Worm (Caenorhabditis elegans) whole organism, young adult: ENCODE data around the gene ksr-1.

ENCODE experiments used
- B0336.3 ChIP-seq: fragments of 200-800 bp; sonication (Bioruptor generic); IDR thresholded peaks from 2 replicates; pipeline ENCODE4 v1.3.6; 2022; ENCODE audit warnings: missing genetic modification characterization, missing compliant biosample characterization
- D2030.7 ChIP-seq: fragments of 200-800 bp; sonication (Bioruptor generic); IDR thresholded peaks from 2 replicates; pipeline ENCODE4 v1.3.6; 2022; ENCODE audit warnings: missing genetic modification reagents, missing genetic modification characterization, missing compliant biosample characterization
- K12H6.12 ChIP-seq: fragments of 200-800 bp; sonication (Bioruptor generic); optimal IDR thresholded peaks from 2 replicates; lab custom pipeline; 2018; ENCODE audit warnings: mild to moderate bottlenecking, missing genetic modification characterization, missing compliant biosample characterization
- Y53F4B.3 ChIP-seq: fragments of 200-800 bp; sonication (Bioruptor generic); IDR thresholded peaks from 2 replicates; pipeline ENCODE4 v1.3.6; 2022; ENCODE audit warnings: missing genetic modification reagents, missing genetic modification characterization, missing compliant biosample characterization
- Y56A3A.18 ChIP-seq: fragments of 200-800 bp; sonication (Bioruptor generic); IDR thresholded peaks from 2 replicates; pipeline ENCODE4 v1.3.6; 2022; ENCODE audit warnings: missing genetic modification reagents, missing genetic modification characterization, missing compliant biosample characterization
- Y67H2A.10 ChIP-seq: fragments of 200-800 bp; sonication (Bioruptor generic); conservative IDR thresholded peaks from 2 replicates; pipeline ENCODE4 v1.3.6; 2022; ENCODE audit warnings: missing genetic modification reagents, missing genetic modification characterization, missing compliant biosample characterization
- Y79H2A.3 ChIP-seq: fragments of 200-800 bp; sonication (Bioruptor generic); conservative IDR thresholded peaks from 2 replicates; pipeline ENCODE4 v1.3.6; 2022; ENCODE audit warnings: missing genetic modification reagents, missing genetic modification characterization, missing compliant biosample characterization
- Y95B8A.8 ChIP-seq: fragments of 200-800 bp; sonication (Bioruptor generic); IDR thresholded peaks from 2 replicates; pipeline ENCODE4 v1.3.6; 2022; ENCODE audit warnings: missing genetic modification reagents, missing genetic modification characterization, missing compliant biosample characterization
- attf-5 ChIP-seq: fragments of 200-800 bp; sonication (Bioruptor generic); optimal IDR thresholded peaks from 2 replicates; lab custom pipeline; 2018; ENCODE audit warnings: mild to moderate bottlenecking, missing genetic modification characterization, missing compliant biosample characterization
- attf-6 ChIP-seq: fragments of 200-800 bp; sonication (Bioruptor generic); IDR thresholded peaks from 2 replicates; pipeline ENCODE4 v1.3.6; 2022; ENCODE audit warnings: missing genetic modification reagents, missing genetic modification characterization, missing compliant biosample characterization
- cebp-1 ChIP-seq, 2 experiments: fragments of 200-800 bp in 1 of 2; sonication (Bioruptor generic) in 1 of 2; sonication (generic microtip) in 1 of 2; IDR thresholded peaks in 1 of 2; optimal IDR thresholded peaks in 1 of 2; 2 replicates each; pipeline versions ENCODE4 v1.3.6 to Lab custom; 2017 to 2022; ENCODE audit warnings: missing compliant biosample characterization in 2 of 2, missing genetic modification characterization in 2 of 2, mild to moderate bottlenecking in 1 of 2, missing genetic modification reagents in 1 of 2, moderate library complexity in 1 of 2
- ceh-27 ChIP-seq: fragments of 200-800 bp; sonication (Bioruptor generic); optimal IDR thresholded peaks from 2 replicates; lab custom pipeline; 2018; ENCODE audit warnings: mild to moderate bottlenecking, missing genetic modification characterization, moderate library complexity, missing compliant biosample characterization
- die-1 ChIP-seq: sonication (generic microtip); optimal IDR thresholded peaks from 2 replicates; lab custom pipeline; 2016; ENCODE audit warnings: missing genotype, mild to moderate bottlenecking, missing genetic modification characterization, missing compliant biosample characterization
- egl-18 ChIP-seq: fragments of 200-800 bp; sonication (Bioruptor generic); IDR thresholded peaks from 2 replicates; pipeline ENCODE4 v1.3.6; 2022; ENCODE audit warnings: missing genetic modification reagents, missing genetic modification characterization, missing compliant biosample characterization
- gei-17 ChIP-seq: fragments of 200-800 bp; sonication (Bioruptor generic); optimal IDR thresholded peaks from 2 replicates; lab custom pipeline; 2018; ENCODE audit warnings: mild to moderate bottlenecking, missing genetic modification characterization, missing compliant biosample characterization
- hmg-1.2 ChIP-seq: fragments of 200-800 bp; sonication (Bioruptor generic); IDR thresholded peaks from 2 replicates; pipeline ENCODE4 v1.3.6; 2022; ENCODE audit warnings: missing genetic modification reagents, missing genetic modification characterization, missing compliant biosample characterization
- lir-1 ChIP-seq: fragments of 200-800 bp; sonication (Bioruptor generic); conservative IDR thresholded peaks from 2 replicates; pipeline ENCODE4 v1.3.6; 2022; ENCODE audit warnings: missing genetic modification reagents, missing genetic modification characterization, missing compliant biosample characterization
- madf-6 ChIP-seq: fragments of 200-800 bp; sonication (Bioruptor generic); IDR thresholded peaks from 2 replicates; pipeline ENCODE4 v1.3.6; 2022; ENCODE audit warnings: missing genetic modification reagents, missing genetic modification characterization, missing compliant biosample characterization
- mel-28 ChIP-seq: sonication (generic microtip); optimal IDR thresholded peaks from 2 replicates; lab custom pipeline; 2016; ENCODE audit warnings: borderline replicate concordance, mild to moderate bottlenecking, missing genetic modification characterization, missing compliant biosample characterization
- nfyb-1 ChIP-seq: fragments of 200-800 bp; sonication (Bioruptor generic); IDR thresholded peaks from 2 replicates; pipeline ENCODE4 v1.3.6; 2022; ENCODE audit warnings: missing genetic modification reagents, missing genetic modification characterization, missing compliant biosample characterization
- nhr-27 ChIP-seq: fragments of 200-800 bp; sonication (Bioruptor generic); optimal IDR thresholded peaks from 2 replicates; lab custom pipeline; 2018; ENCODE audit warnings: mild to moderate bottlenecking, missing genetic modification characterization, moderate library complexity, missing compliant biosample characterization
- rcor-1 ChIP-seq: fragments of 200-800 bp; sonication (Bioruptor generic); IDR thresholded peaks from 2 replicates; pipeline ENCODE4 v1.3.6; 2022; ENCODE audit warnings: missing genetic modification reagents, missing genetic modification characterization, missing compliant biosample characterization
- rec-8 ChIP-seq, 2 experiments: sonication (generic microtip); optimal IDR thresholded peaks; 2 replicates each; lab custom pipeline; 2016; ENCODE audit warnings: mild to moderate bottlenecking in 2 of 2, missing genetic modification characterization in 2 of 2, missing genetic modification reagents in 2 of 2, missing genotype in 2 of 2, missing biosample characterization in 1 of 2, missing compliant biosample characterization in 1 of 2, moderate library complexity in 1 of 2
- rpc-1 ChIP-seq, 2 experiments: fragments of 150-350 bp in 1 of 2; sonication (generic microtip) in 1 of 2; optimal IDR thresholded peaks; 2 replicates each; lab custom pipeline; 2014 to 2018; ENCODE audit warnings: missing biosample characterization in 1 of 2, missing genetic modification characterization in 1 of 2, missing genetic modification reagents in 1 of 2, missing genotype in 1 of 2
- snpc-4 ChIP-seq, 5 experiments: fragments of 150-350 bp in 1 of 5; sonication (generic microtip) in 4 of 5; optimal IDR thresholded peaks; 2 replicates each; lab custom pipeline; 2014 to 2018; ENCODE audit warnings: missing genetic modification characterization in 5 of 5, missing biosample characterization in 3 of 5, antibody characterized with exemption in 2 of 5, mild to moderate bottlenecking in 2 of 5, missing compliant biosample characterization in 2 of 5, missing genotype in 2 of 5, moderate library complexity in 2 of 5, missing genetic modification reagents in 1 of 5
- sptf-2 ChIP-seq: fragments of 200-800 bp; sonication (Bioruptor generic); optimal IDR thresholded peaks from 2 replicates; lab custom pipeline; 2018; ENCODE audit warnings: mild to moderate bottlenecking, missing genetic modification characterization, missing compliant biosample characterization
- tbx-9 ChIP-seq: sonication (generic microtip); optimal IDR thresholded peaks from 2 replicates; lab custom pipeline; 2016; ENCODE audit warnings: borderline replicate concordance, missing genetic modification characterization, inconsistent platforms, missing compliant biosample characterization
- tlf-1 ChIP-seq: fragments of 200-800 bp; sonication (Bioruptor generic); optimal IDR thresholded peaks from 2 replicates; lab custom pipeline; 2018; ENCODE audit warnings: mild to moderate bottlenecking, missing genetic modification characterization, missing compliant biosample characterization
- unc-62 ChIP-seq: fragments of 150-350 bp; optimal IDR thresholded peaks from 2 replicates; lab custom pipeline; 2014; ENCODE audit warnings: missing biosample characterization, missing genetic modification reagents, missing genetic modification characterization
- ztf-25 ChIP-seq: fragments of 200-800 bp; sonication (Bioruptor generic); IDR thresholded peaks from 2 replicates; pipeline ENCODE4 v1.3.6; 2022; ENCODE audit warnings: missing genetic modification reagents, missing genetic modification characterization, missing compliant biosample characterization
- ztf-6 ChIP-seq: fragments of 200-800 bp; sonication (Bioruptor generic); IDR thresholded peaks from 2 replicates; pipeline ENCODE4 v1.3.6; 2022; ENCODE audit warnings: missing genetic modification reagents, missing genetic modification characterization, missing compliant biosample characterization

ksr-1 gene

DNA sequence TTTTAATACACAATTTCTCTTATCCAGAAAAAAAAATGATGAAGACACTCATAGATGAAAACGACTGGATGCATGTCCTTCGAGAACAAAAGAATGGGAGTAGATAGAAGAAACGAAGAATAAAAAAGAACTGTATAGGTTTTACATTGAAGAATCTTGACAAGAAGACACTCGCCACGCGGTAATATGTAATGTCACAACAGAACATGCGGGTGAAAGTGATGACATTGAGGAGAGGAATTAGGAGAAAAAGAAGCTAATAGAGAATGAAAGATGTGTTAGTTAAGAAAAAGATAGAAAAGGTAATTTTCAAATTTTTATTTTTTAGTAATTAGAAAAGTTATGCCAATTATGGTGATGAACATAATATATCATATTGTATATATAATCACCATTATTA lies 19.5 kb upstream of the ksr-1 start (continued):
- TF ChIP-seq Y53F4B.3 (no peak), nhr-27 (tag; lab: Kevin White, UChicago) (no peak)

DNA sequence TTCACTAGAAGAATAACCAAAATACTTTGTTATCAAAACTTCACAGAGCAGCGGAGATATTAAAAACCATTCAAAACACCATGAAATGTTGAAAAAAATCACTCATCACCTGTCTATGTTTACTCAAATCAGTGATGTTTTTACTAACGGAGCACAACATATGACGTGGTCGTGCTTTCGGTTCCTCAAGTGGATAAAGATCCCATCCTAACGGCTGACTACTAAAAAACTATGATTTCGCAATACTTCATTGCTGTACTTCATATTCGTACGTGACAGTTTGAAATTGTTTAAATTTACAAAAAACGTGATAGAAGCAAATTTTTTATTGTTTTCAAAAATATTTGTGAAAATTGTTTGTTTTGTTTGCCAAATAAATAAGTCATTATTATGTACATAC lies 17.3 kb upstream of the ksr-1 start:
- TF ChIP-seq hmg-1.2 (no peak), mel-28 (tag; lab: Kevin White, UChicago) (no peak), ztf-6 (GFP tag; lab: Robert Waterston, UW) (no peak), nfyb-1 (GFP tag; lab: Robert Waterston, UW) (0 out of 2 replicates have a peak, but pooled peaks have one; percentile 13), K12H6.12 (peak; percentile 39), cebp-1 (GFP tag; IDR thresholded peaks at IDR 0.05; lab: Robert Waterston, UW) (peak; percentile 87), cebp-1 (tag; optimal IDR thresholded peaks at IDR 0.05; lab: Kevin White, UChicago) (peak; percentile 97)

DNA sequence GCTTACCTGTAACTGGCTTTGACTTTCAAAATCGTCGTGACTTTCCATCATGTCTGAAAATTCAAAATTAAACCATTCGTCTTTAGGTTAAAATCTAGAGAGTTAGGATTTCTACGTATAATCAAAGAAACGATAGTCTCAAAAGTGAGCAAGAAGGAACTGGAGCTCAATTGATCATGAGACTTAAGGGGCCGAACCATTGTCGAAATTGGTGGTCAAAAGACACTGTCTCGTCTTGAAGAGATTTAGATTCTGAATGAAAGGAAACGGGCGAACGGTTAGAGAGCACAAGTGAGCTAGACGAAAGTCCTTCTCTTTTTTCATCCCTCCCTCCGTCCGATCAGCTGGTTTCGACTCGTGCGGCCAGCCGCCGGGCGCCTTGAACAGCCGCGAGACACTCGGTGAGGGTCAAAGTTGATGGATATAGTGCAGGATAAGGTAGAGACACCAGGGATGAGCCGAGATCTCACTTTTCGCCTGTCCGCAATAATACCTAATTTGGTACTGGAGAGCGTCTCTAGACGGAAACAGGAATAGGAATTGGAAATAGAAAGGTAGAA lies 13.8 kb upstream of the ksr-1 start, which contains the start of gene M60.7:
TSS of gene M60.7 (minus strand) at position 51 of the 560 bp plus-strand sequence.
- TF ChIP-seq rcor-1 (GFP tag; lab: Robert Waterston, UW) (no peak), egl-18 (GFP tag; lab: Robert Waterston, UW) (no peak), madf-6 (no peak), mel-28 (tag; lab: Kevin White, UChicago) (no peak), tlf-1 (no peak), rpc-1 (optimal IDR thresholded peaks at IDR 0.05; lab: Kevin White, UChicago) (no peak), rpc-1 (tag; optimal IDR thresholded peaks at IDR 0.05; lab: Kevin White, UChicago) (no peak), Y53F4B.3 (no peak)

DNA sequence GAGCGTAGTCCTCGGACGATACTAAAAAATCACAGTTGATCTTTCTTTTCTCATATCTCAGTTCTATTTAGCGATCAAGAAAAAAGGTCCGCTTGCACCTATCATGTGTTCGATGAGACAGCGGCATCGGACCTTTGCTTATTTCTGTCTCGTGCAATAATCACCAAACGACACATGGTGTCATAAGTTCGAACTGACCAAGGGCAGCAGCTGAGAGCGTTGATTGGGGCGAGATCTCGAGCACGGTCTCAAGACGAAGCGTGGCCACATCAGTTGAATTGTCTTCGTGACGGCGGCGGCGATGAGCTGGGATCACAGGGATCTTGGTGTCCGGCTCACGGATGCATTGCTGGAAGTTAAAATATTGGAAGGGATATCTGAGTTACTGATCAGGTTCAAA lies 12.2 kb upstream of the ksr-1 start:
- TF ChIP-seq D2030.7 (GFP tag; lab: Robert Waterston, UW), result no peak

DNA sequence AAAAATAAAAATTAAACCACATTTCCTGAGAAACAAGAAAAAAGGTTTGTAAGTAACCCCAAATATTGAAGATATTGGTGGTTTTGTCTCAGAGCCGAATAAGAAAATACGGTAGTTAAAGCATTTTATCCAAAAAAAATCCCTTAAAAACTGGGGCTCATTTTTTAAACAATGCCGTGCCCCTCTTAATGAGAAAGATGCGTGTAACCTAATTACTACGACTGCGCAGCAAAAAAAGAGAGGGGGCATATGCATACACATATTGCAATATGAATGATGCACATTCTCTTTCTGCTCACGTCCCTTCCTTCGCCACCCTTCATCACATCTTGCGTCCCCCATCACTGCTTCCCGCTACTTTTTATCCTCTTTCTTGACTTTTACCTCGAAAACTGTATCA lies 6.9 kb upstream of the ksr-1 start:
- TF ChIP-seq lir-1, result no peak
- TF ChIP-seq madf-6, result no peak
- no peak for TF ChIP-seq snpc-4 (GFP tag; optimal IDR thresholded peaks at IDR 0.05; lab: Kevin White, UChicago)
- TF ChIP-seq snpc-4 (tag; optimal IDR thresholded peaks at IDR 0.05; lab: Kevin White, UChicago), result no peak
- TF ChIP-seq ceh-27 (GFP tag; lab: Kevin White, UChicago), result no peak
- no peak for TF ChIP-seq attf-5
- TF ChIP-seq tbx-9, result no peak
- TF ChIP-seq rec-8 (tag; optimal IDR thresholded peaks at IDR 0.05; lab: Kevin White, UChicago), result no peak
- no peak for TF ChIP-seq Y95B8A.8 (GFP tag; lab: Robert Waterston, UW)
- no peak for TF ChIP-seq B0336.3 (GFP tag; lab: Robert Waterston, UW)
- no peak for TF ChIP-seq Y67H2A.10

- TF ChIP-seq ztf-25, result no peak
- TF ChIP-seq cebp-1 (GFP tag; IDR thresholded peaks at IDR 0.05; lab: Robert Waterston, UW), result no peak
- TF ChIP-seq cebp-1 (tag; optimal IDR thresholded peaks at IDR 0.05; lab: Kevin White, UChicago), result no peak
- TF ChIP-seq sptf-2 (GFP tag; lab: Kevin White, UChicago), result no peak
- TF ChIP-seq unc-62 (GFP tag; lab: Kevin White, UChicago), result no peak
- no peak for TF ChIP-seq gei-17 (GFP tag; lab: Kevin White, UChicago)
- no peak for TF ChIP-seq Y79H2A.3
- TF ChIP-seq rcor-1 (GFP tag; lab: Robert Waterston, UW), result no peak
- TF ChIP-seq tbx-9, result no peak
- TF ChIP-seq egl-18 (GFP tag; lab: Robert Waterston, UW), result no peak
- no peak for TF ChIP-seq rpc-1 (optimal IDR thresholded peaks at IDR 0.05; lab: Kevin White, UChicago)
- no peak for TF ChIP-seq rpc-1 (tag; optimal IDR thresholded peaks at IDR 0.05; lab: Kevin White, UChicago)
- no peak for TF ChIP-seq die-1 (tag; lab: Kevin White, UChicago)
- no peak for TF ChIP-seq Y56A3A.18 (GFP tag; lab: Robert Waterston, UW)
- TF ChIP-seq D2030.7 (GFP tag; lab: Robert Waterston, UW), result no peak
- TF ChIP-seq Y67H2A.10, result no peak
- TF ChIP-seq attf-6, result no peak
Observed at ce11 chrX:8270971-8271553, 3.9 kb upstream of the ksr-1 start, which contains the start of gene cutl-29. Gene cutl-29 (minus strand): TSS chrX:8271021.
